Worm (Caenorhabditis elegans) whole organism, early embryonic: ENCODE data around the gene mrpl-28.

Experiments
- B0310.2 ChIP-seq: sonication (generic microtip); optimal IDR thresholded peaks from 2 replicates; lab custom pipeline; 2016; ENCODE audit warnings: mild to moderate bottlenecking, missing genetic modification characterization, missing compliant biosample characterization
- aly-1 ChIP-seq: sonication (generic microtip); optimal IDR thresholded peaks from 2 replicates; lab custom pipeline; 2016; ENCODE audit warnings: missing genetic modification characterization, missing compliant biosample characterization
- ama-1 ChIP-seq: fragments of 150-350 bp; optimal IDR thresholded peaks from 2 replicates; lab custom pipeline; 2014
- ets-7 ChIP-seq: sonication (generic microtip); optimal IDR thresholded peaks from 2 replicates; lab custom pipeline; 2016; ENCODE audit warnings: missing genotype, missing genetic modification characterization, missing compliant biosample characterization
- flt-1 ChIP-seq: fragments of 200-800 bp; sonication (Bioruptor generic); IDR thresholded peaks from 2 replicates; pipeline ENCODE4 v1.3.6; 2022; ENCODE audit warnings: missing genetic modification characterization, missing compliant biosample characterization
- hmbx-1 ChIP-seq: sonication (generic microtip); optimal IDR thresholded peaks from 2 replicates; lab custom pipeline; 2016; ENCODE audit warnings: mild to moderate bottlenecking, missing genetic modification characterization, missing compliant biosample characterization
- hmg-4 ChIP-seq: fragments of 200-800 bp; sonication (Bioruptor generic); optimal IDR thresholded peaks from 2 replicates; lab custom pipeline; 2018; ENCODE audit warnings: mild to moderate bottlenecking, missing genetic modification characterization, missing compliant biosample characterization
- pes-1 ChIP-seq: fragments of 200-800 bp; sonication (Bioruptor generic); IDR thresholded peaks from 2 replicates; pipeline ENCODE4 v1.3.6; 2022; ENCODE audit warnings: missing genetic modification reagents, missing genetic modification characterization, missing compliant biosample characterization
- tbx-11 ChIP-seq: fragments of 200-800 bp; sonication (Bioruptor generic); IDR thresholded peaks from 2 replicates; pipeline ENCODE4 v1.3.6; 2022; ENCODE audit warnings: missing genetic modification characterization, missing compliant biosample characterization
- tbx-37 ChIP-seq: fragments of 200-800 bp; sonication (Bioruptor generic); conservative IDR thresholded peaks from 2 replicates; pipeline ENCODE4 v1.3.6; 2022; ENCODE audit warnings: missing genetic modification reagents, missing genetic modification characterization, missing compliant biosample characterization
- tra-4 ChIP-seq: sonication (generic microtip); optimal IDR thresholded peaks from 2 replicates; lab custom pipeline; 2017; ENCODE audit warnings: missing genetic modification characterization, missing compliant biosample characterization

ce11 chrII:162182-162581 lies 6.4 kb upstream of the mrpl-28 start, which contains the start of gene etr-1:
- TF ChIP-seq flt-1 (GFP tag; lab: Robert Waterston, UW) (no peak), ama-1 (lab: Kevin White, UChicago) (no peak), hmbx-1 (tag; lab: Kevin White, UChicago) (no peak), hmg-4 (GFP tag; lab: Kevin White, UChicago) (no peak), B0310.2 (tag; lab: Kevin White, UChicago) (no peak), tra-4 (no peak), pes-1 (GFP tag; lab: Robert Waterston, UW) (no peak), ets-7 (no peak), tbx-11 (GFP tag; lab: Robert Waterston, UW) (no peak), tbx-37 (no peak), aly-1 (no peak)
